Worm (Caenorhabditis elegans) whole organism, young adult: ENCODE measurements around the gene T20D4.3.

ENCODE experiments used
- dpl-1 ChIP-seq: fragments of 150-350 bp; optimal IDR thresholded peaks from 2 replicates; lab custom pipeline; 2014; ENCODE audit warnings: missing biosample characterization, missing genetic modification reagents, missing genetic modification characterization
- mes-4 ChIP-seq: sonication (generic microtip); optimal IDR thresholded peaks from 2 replicates; lab custom pipeline; 2016; ENCODE audit warnings: missing genotype, missing genetic modification characterization, missing compliant biosample characterization

DNA sequence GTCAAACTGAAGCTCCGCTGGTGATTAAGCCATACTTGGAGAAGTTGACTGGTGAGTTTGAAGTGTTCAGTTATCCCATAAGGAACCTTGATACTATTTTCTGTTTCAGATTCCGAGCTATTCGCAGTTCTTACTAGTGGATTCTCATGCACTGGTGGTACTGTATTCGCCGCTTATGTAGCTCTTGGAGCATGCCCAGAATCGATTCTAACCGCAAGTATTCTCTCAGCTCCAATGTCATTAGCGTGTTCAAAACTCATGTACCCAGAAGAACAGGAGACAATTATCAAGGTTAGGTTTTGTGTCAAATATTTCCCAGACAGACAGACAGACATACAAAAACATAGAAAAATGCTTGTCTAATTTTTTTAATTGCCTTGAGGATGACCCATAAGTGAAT, 46.9 kb downstream of the T20D4.3 start:
- TF ChIP-seq mes-4 (tag; lab: Kevin White, UChicago) (no peak), dpl-1 (no peak)
